Worm (Caenorhabditis elegans): ENCODE data around the gene C15B12.9.
A peak's percentile ranks its signal among the peaks of the same experiment; 100 is the strongest.

The C15B12.9 gene

DNA sequence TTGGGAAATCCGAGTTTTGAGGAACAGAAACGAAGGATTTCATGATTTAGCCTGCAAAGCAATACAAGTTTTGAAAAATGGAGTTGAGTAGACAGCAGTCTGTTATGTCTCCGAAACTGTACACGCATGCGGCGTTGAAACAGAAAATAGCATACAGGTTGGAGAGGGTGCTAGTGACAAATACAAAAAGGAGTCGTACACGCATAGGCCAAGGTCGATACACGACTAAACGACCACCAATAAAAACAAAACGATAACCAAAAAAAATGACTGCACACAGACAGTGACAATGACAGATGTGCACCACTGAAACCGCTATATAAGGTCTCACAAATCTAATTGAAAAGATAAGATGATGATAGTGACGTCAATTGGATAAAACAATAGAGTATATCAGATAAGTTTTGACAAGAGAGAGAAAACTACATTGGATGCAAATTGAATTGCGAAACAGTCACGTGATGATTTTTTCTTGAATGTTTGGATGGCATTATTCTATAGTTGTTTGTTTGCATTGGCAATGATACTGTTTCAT is 19.7 kb upstream of the C15B12.9 start, which contains the start of gene fah-1 (continued):
- TF ChIP-seq unc-30 (tag; optimal IDR thresholded peaks at IDR 0.05) (no peak), lin-14 (GFP tag; optimal IDR thresholded peaks at IDR 0.05) (peak; percentile 80), unc-62 (GFP tag; optimal IDR thresholded peaks at IDR 0.05) (no peak), hlh-4 (tag; optimal IDR thresholded peaks at IDR 0.05) (no peak), C04F5.9 (tag; optimal IDR thresholded peaks at IDR 0.05) (no peak), ama-1 (optimal IDR thresholded peaks at IDR 0.05) (no peak), sup-37 (GFP tag; optimal IDR thresholded peaks at IDR 0.05) (no peak), nhr-90 (tag; optimal IDR thresholded peaks at IDR 0.05; ENCODE audit: poor library complexity) (peak; percentile 84), egl-27 (tag; optimal IDR thresholded peaks at IDR 0.05) (no peak), rnt-1 (tag; optimal IDR thresholded peaks at IDR 0.05) (no peak), nhr-47 (tag; optimal IDR thresholded peaks at IDR 0.05) (peak; percentile 61), efl-1 (optimal IDR thresholded peaks at IDR 0.05) (no peak), efl-1 (GFP tag; optimal IDR thresholded peaks at IDR 0.05 in 1 of 2) (peak in 1 of 2 experiments; percentile 2), sox-4 (tag; optimal IDR thresholded peaks at IDR 0.05) (no peak), ceh-63 (GFP tag; optimal IDR thresholded peaks at IDR 0.05) (no peak), ces-1 (GFP tag; optimal IDR thresholded peaks at IDR 0.05) (no peak), ztf-4 (tag; optimal IDR thresholded peaks at IDR 0.05) (no peak), mab-9 (GFP tag; IDR thresholded peaks at IDR 0.05) (no peak), efl-3 (GFP tag; optimal IDR thresholded peaks at IDR 0.05) (no peak), lin-15B (tag; optimal IDR thresholded peaks at IDR 0.05) (no peak), nhr-12 (tag; optimal IDR thresholded peaks at IDR 0.05) (no peak), unc-98 (GFP tag; IDR thresholded peaks at IDR 0.05) (no peak), ztf-11 (tag; optimal IDR thresholded peaks at IDR 0.05) (no peak), unc-86 (tag; optimal IDR thresholded peaks at IDR 0.05) (no peak), zag-1 (tag; optimal IDR thresholded peaks at IDR 0.05) (no peak), ceh-90 (tag; optimal IDR thresholded peaks at IDR 0.05) (no peak), lin-39 (tag; optimal IDR thresholded peaks at IDR 0.05) (no peak), pag-3 (tag; optimal IDR thresholded peaks at IDR 0.05; ENCODE audit: borderline replicate concordance, insufficient read depth) (peak; percentile 89), fos-1 (tag; optimal IDR thresholded peaks at IDR 0.05) (no peak), Y116A8C.19 (tag; optimal IDR thresholded peaks at IDR 0.05; ENCODE audit: borderline replicate concordance) (no peak), snu-23 (GFP tag; optimal IDR thresholded peaks at IDR 0.05) (peak; percentile 66), xbp-1 (tag; optimal IDR thresholded peaks at IDR 0.05) (peak; percentile 52), tlp-1 (tag; optimal IDR thresholded peaks at IDR 0.05) (no peak), grh-1 (GFP tag; IDR thresholded peaks at IDR 0.05) (peak; percentile 65), vab-15 (tag; optimal IDR thresholded peaks at IDR 0.05) (peak; percentile 1), isw-1 (GFP tag; IDR thresholded peaks at IDR 0.05) (no peak), nhr-20 (tag; optimal IDR thresholded peaks at IDR 0.05) (peak; percentile 97), snpc-4 (tag; optimal IDR thresholded peaks at IDR 0.05) (no peak), ceh-88 (GFP tag; IDR thresholded peaks at IDR 0.05) (no peak), aly-2 (tag; optimal IDR thresholded peaks at IDR 0.05) (no peak), elt-2 (tag; optimal IDR thresholded peaks at IDR 0.05) (peak; percentile 43), ceh-82 (tag; optimal IDR thresholded peaks at IDR 0.05) (no peak), lir-3 (tag; optimal IDR thresholded peaks at IDR 0.05; ENCODE audit: poor library complexity) (no peak), aha-1 (tag; optimal IDR thresholded peaks at IDR 0.05) (no peak), nhr-19 (GFP tag; conservative IDR thresholded peaks at IDR 0.05) (peak; percentile 43), pax-3 (tag; optimal IDR thresholded peaks at IDR 0.05) (no peak), unc-130 (tag; optimal IDR thresholded peaks at IDR 0.05) (no peak), nhr-237 (tag; optimal IDR thresholded peaks at IDR 0.05) (no peak), C16A3.4 (tag; optimal IDR thresholded peaks at IDR 0.05) (no peak), jun-1 (tag; optimal IDR thresholded peaks at IDR 0.05) (no peak), fkh-4 (tag; optimal IDR thresholded peaks at IDR 0.05; ENCODE audit: borderline replicate concordance) (no peak), nhr-28 (tag; optimal IDR thresholded peaks at IDR 0.05) (no peak), nhr-71 (tag; optimal IDR thresholded peaks at IDR 0.05) (peak; percentile 85), C34B4.2 (tag; optimal IDR thresholded peaks at IDR 0.05) (no peak)
